Fruit fly (Drosophila melanogaster) whole organism, embryonic: Measurements from ENCODE around the gene dmrt11E.

Experiments
- Atf-2 ChIP-seq: fragments of 200-800 bp; sonication (Bioruptor generic); optimal IDR thresholded peaks from 2 replicates; lab custom pipeline; 2016; ENCODE audit warnings: missing biosample characterization, missing genetic modification characterization
- CG10321 ChIP-seq: fragments of 200-800 bp; sonication (Bioruptor generic); IDR thresholded peaks from 2 replicates; pipeline ENCODE4 v1.3.6; 2022; ENCODE audit warnings: missing biosample characterization, missing genetic modification characterization
- CG12299 ChIP-seq: fragments of 200-800 bp; sonication (Bioruptor generic); optimal IDR thresholded peaks from 2 replicates; lab custom pipeline; 2018; ENCODE audit warnings: missing biosample characterization, mild to moderate bottlenecking, missing genetic modification characterization
- CG15479 ChIP-seq: fragments of 200-800 bp; sonication (Bioruptor generic); optimal IDR thresholded peaks from 3 replicates; lab custom pipeline; 2019; ENCODE audit warnings: missing biosample characterization, mild to moderate bottlenecking, missing genetic modification characterization, moderate library complexity
- CG15696 ChIP-seq: fragments of 200-800 bp; sonication (Bioruptor generic); optimal IDR thresholded peaks from 2 replicates; lab custom pipeline; 2019; ENCODE audit warnings: missing biosample characterization, mild to moderate bottlenecking, missing genetic modification characterization, moderate library complexity
- CG17361 ChIP-seq: fragments of 200-800 bp; sonication (Bioruptor generic); IDR thresholded peaks from 3 replicates; pipeline ENCODE4 v1.3.6; 2022; ENCODE audit warnings: missing biosample characterization, missing genetic modification characterization
- CG17568 ChIP-seq: fragments of 200-800 bp; sonication (Bioruptor generic); optimal IDR thresholded peaks from 2 replicates; lab custom pipeline; 2018; ENCODE audit warnings: missing biosample characterization, mild to moderate bottlenecking, missing genetic modification characterization, moderate library complexity
- CG17612 ChIP-seq: fragments of 200-800 bp; sonication (Bioruptor generic); IDR thresholded peaks from 2 replicates; pipeline ENCODE4 v1.3.6; 2022; ENCODE audit warnings: missing biosample characterization, missing genetic modification characterization
- CG18599 ChIP-seq: fragments of 200-800 bp; sonication (Bioruptor generic); optimal IDR thresholded peaks from 3 replicates; lab custom pipeline; 2017; ENCODE audit warnings: missing biosample characterization, missing genetic modification characterization, mild to moderate bottlenecking, moderate library complexity, missing genetic modification reagents
- CG2129 ChIP-seq: fragments of 200-800 bp; sonication (Bioruptor generic); IDR thresholded peaks from 2 replicates; pipeline ENCODE4 v1.3.6; 2022; ENCODE audit warnings: missing biosample characterization, missing genetic modification characterization; ENCODE audit not compliant: partially characterized antibody
- CG2678 ChIP-seq: fragments of 200-800 bp; sonication (Bioruptor generic); optimal IDR thresholded peaks from 3 replicates; lab custom pipeline; 2019; ENCODE audit warnings: missing biosample characterization, mild to moderate bottlenecking, missing genetic modification characterization, moderate library complexity
- CG32767 ChIP-seq: fragments of 200-800 bp; sonication (Bioruptor generic); IDR thresholded peaks from 2 replicates; pipeline ENCODE4 v1.3.6; 2022; ENCODE audit warnings: missing biosample characterization, missing genetic modification characterization
- CG3281 ChIP-seq: fragments of 200-800 bp; sonication (Bioruptor generic); optimal IDR thresholded peaks from 3 replicates; lab custom pipeline; 2017; ENCODE audit warnings: missing biosample characterization, mild to moderate bottlenecking, missing genetic modification characterization
- CG34376 ChIP-seq: fragments of 200-800 bp; sonication (Bioruptor generic); optimal IDR thresholded peaks from 2 replicates; lab custom pipeline; 2018; ENCODE audit warnings: missing biosample characterization, mild to moderate bottlenecking, missing genetic modification characterization
- CG5180 ChIP-seq: fragments of 200-800 bp; sonication (Bioruptor generic); optimal IDR thresholded peaks from 3 replicates; lab custom pipeline; 2017; ENCODE audit warnings: missing biosample characterization, missing genetic modification characterization, mild to moderate bottlenecking, moderate library complexity, missing genetic modification reagents
- CG6854 ChIP-seq: fragments of 200-800 bp; sonication (Bioruptor generic); optimal IDR thresholded peaks from 3 replicates; lab custom pipeline; 2017; ENCODE audit warnings: missing biosample characterization, mild to moderate bottlenecking, missing genetic modification characterization
- CG7357 ChIP-seq: fragments of 200-800 bp; sonication (Bioruptor generic); IDR thresholded peaks from 3 replicates; pipeline ENCODE4 v1.3.6; 2022; ENCODE audit warnings: missing biosample characterization, missing genetic modification characterization
- CG7556 ChIP-seq: fragments of 200-800 bp; sonication (Bioruptor generic); optimal IDR thresholded peaks from 2 replicates; lab custom pipeline; 2017; ENCODE audit warnings: missing biosample characterization, mild to moderate bottlenecking, missing genetic modification characterization
- CG9797 ChIP-seq: fragments of 200-800 bp; sonication (Bioruptor generic); optimal IDR thresholded peaks from 3 replicates; lab custom pipeline; 2018; ENCODE audit warnings: missing biosample characterization, mild to moderate bottlenecking, missing genetic modification characterization
- CG9817 ChIP-seq: fragments of 200-800 bp; sonication (Bioruptor generic); optimal IDR thresholded peaks from 2 replicates; lab custom pipeline; 2018; ENCODE audit warnings: missing biosample characterization, mild to moderate bottlenecking, missing genetic modification characterization, moderate library complexity
- Camta ChIP-seq: fragments of 200-800 bp; sonication (Bioruptor generic); optimal IDR thresholded peaks from 2 replicates; lab custom pipeline; 2016; ENCODE audit warnings: missing biosample characterization, missing genetic modification characterization
- CrebB ChIP-seq: fragments of 200-800 bp; sonication (Bioruptor generic); optimal IDR thresholded peaks from 3 replicates; lab custom pipeline; 2018; ENCODE audit warnings: missing biosample characterization, mild to moderate bottlenecking, missing genetic modification characterization
- Dfd ChIP-seq, 2 experiments: fragments of >200 bp; optimal IDR thresholded peaks; 2 replicates each; lab custom pipeline; 2017; ENCODE audit warnings: missing biosample characterization in 2 of 2, missing genetic modification characterization in 2 of 2
- Dip3 ChIP-seq: fragments of 200-800 bp; sonication (Bioruptor generic); optimal IDR thresholded peaks from 3 replicates; lab custom pipeline; 2016; ENCODE audit warnings: missing biosample characterization, missing genetic modification characterization
- E2f1 ChIP-seq: fragments of 200-800 bp; sonication (Bioruptor generic); IDR thresholded peaks from 2 replicates; pipeline ENCODE4 v1.3.6; 2022; ENCODE audit warnings: missing biosample characterization, missing genetic modification characterization
- ERR ChIP-seq: fragments of 200-800 bp; sonication (Bioruptor generic); optimal IDR thresholded peaks from 2 replicates; lab custom pipeline; 2016; ENCODE audit warnings: missing biosample characterization, missing genetic modification characterization
- HHEX ChIP-seq: fragments of 200-800 bp; sonication (Bioruptor generic); optimal IDR thresholded peaks from 3 replicates; lab custom pipeline; 2017; ENCODE audit warnings: missing biosample characterization, mild to moderate bottlenecking, missing genetic modification characterization, missing genetic modification reagents
- Hr51 ChIP-seq, 2 experiments: fragments of 200-800 bp; sonication (Bioruptor generic); optimal IDR thresholded peaks; 2 replicates in 1 of 2; 3 replicates in 1 of 2; lab custom pipeline; 2016 to 2018; ENCODE audit warnings: missing biosample characterization in 2 of 2, missing genetic modification characterization in 2 of 2, mild to moderate bottlenecking in 1 of 2, moderate library complexity in 1 of 2
- Hsf ChIP-seq: fragments of 200-800 bp; sonication (Bioruptor generic); optimal IDR thresholded peaks from 3 replicates; lab custom pipeline; 2016; ENCODE audit warnings: missing biosample characterization, missing genetic modification characterization
- Nf-YC ChIP-seq: fragments of 200-800 bp; optimal IDR thresholded peaks from 3 replicates; lab custom pipeline; 2019; ENCODE audit warnings: missing biosample characterization, mild to moderate bottlenecking, missing genetic modification characterization, moderate library complexity
- abd-A ChIP-seq: fragments of 200-800 bp; sonication (Bioruptor generic); optimal IDR thresholded peaks from 3 replicates; lab custom pipeline; 2019; ENCODE audit warnings: missing biosample characterization, mild to moderate bottlenecking, missing genetic modification characterization, moderate library complexity
- ara ChIP-seq: fragments of 200-800 bp; sonication (Bioruptor generic); IDR thresholded peaks from 2 replicates; pipeline ENCODE4 v1.3.6; 2022; ENCODE audit warnings: missing biosample characterization, missing genetic modification characterization
- br ChIP-seq: fragments of >200 bp; optimal IDR thresholded peaks from 2 replicates; lab custom pipeline; 2017
- cg ChIP-seq: fragments of 200-800 bp; sonication (Bioruptor generic); optimal IDR thresholded peaks from 3 replicates; lab custom pipeline; 2019; ENCODE audit warnings: missing biosample characterization, mild to moderate bottlenecking, missing genetic modification characterization, moderate library complexity
- corto ChIP-seq: fragments of 200-800 bp; sonication (Bioruptor generic); optimal IDR thresholded peaks from 2 replicates; lab custom pipeline; 2016; ENCODE audit warnings: missing biosample characterization, mild to moderate bottlenecking, missing genetic modification characterization, moderate library complexity
- croc ChIP-seq: fragments of 200-800 bp; sonication (Bioruptor generic); conservative IDR thresholded peaks from 3 replicates; pipeline ENCODE4 v1.3.6; 2022; ENCODE audit warnings: missing biosample characterization, missing genetic modification characterization
- emc ChIP-seq: fragments of 200-800 bp; sonication (Bioruptor generic); optimal IDR thresholded peaks from 2 replicates; lab custom pipeline; 2016; ENCODE audit warnings: missing biosample characterization, missing genetic modification characterization
- en ChIP-seq: fragments of 200-800 bp; sonication (Bioruptor generic); optimal IDR thresholded peaks from 2 replicates; lab custom pipeline; 2016; ENCODE audit warnings: missing biosample characterization, missing genetic modification characterization
- fd102C ChIP-seq: fragments of 200-800 bp; sonication (Bioruptor generic); optimal IDR thresholded peaks from 2 replicates; lab custom pipeline; 2018; ENCODE audit warnings: missing biosample characterization, mild to moderate bottlenecking, missing genetic modification characterization, moderate library complexity
- fd96Cb ChIP-seq: fragments of 200-800 bp; sonication (Bioruptor generic); optimal IDR thresholded peaks from 2 replicates; lab custom pipeline; 2018; ENCODE audit warnings: missing biosample characterization, mild to moderate bottlenecking, missing genetic modification characterization, moderate library complexity
- hth ChIP-seq: fragments of >200 bp; optimal IDR thresholded peaks from 2 replicates; lab custom pipeline; 2017; ENCODE audit warnings: inconsistent platforms
- phol ChIP-seq: fragments of 200-800 bp; sonication (Bioruptor generic); optimal IDR thresholded peaks from 3 replicates; lab custom pipeline; 2018; ENCODE audit warnings: missing biosample characterization, mild to moderate bottlenecking, missing genetic modification characterization, moderate library complexity
- scrt ChIP-seq: fragments of 200-800 bp; sonication (Bioruptor generic); optimal IDR thresholded peaks from 2 replicates; lab custom pipeline; 2018; ENCODE audit warnings: missing biosample characterization, mild to moderate bottlenecking, missing genetic modification characterization, moderate library complexity
- sens ChIP-seq: fragments of 200-800 bp; sonication (Bioruptor generic); peaks from one replicate; lab custom pipeline; 2016; ENCODE audit warnings: missing biosample characterization, missing genetic modification characterization
- shn ChIP-seq: fragments of 200-800 bp; sonication (Bioruptor generic); optimal IDR thresholded peaks from 3 replicates; lab custom pipeline; 2016; ENCODE audit warnings: missing biosample characterization, missing genetic modification characterization
- ssp ChIP-seq: fragments of 200-800 bp; sonication (Bioruptor generic); IDR thresholded peaks from 2 replicates; pipeline ENCODE4 v1.3.6; 2022; ENCODE audit warnings: missing biosample characterization, missing genetic modification characterization
- sug ChIP-seq: fragments of 200-800 bp; optimal IDR thresholded peaks from 2 replicates; lab custom pipeline; 2019; ENCODE audit warnings: missing biosample characterization, mild to moderate bottlenecking, missing genetic modification characterization, moderate library complexity
- toy ChIP-seq: fragments of 200-800 bp; sonication (Bioruptor generic); IDR thresholded peaks from 2 replicates; pipeline ENCODE4 v1.3.6; 2022; ENCODE audit warnings: missing biosample characterization, missing genetic modification characterization
- wdn ChIP-seq: fragments of 200-800 bp; sonication (Bioruptor generic); IDR thresholded peaks from 2 replicates; pipeline ENCODE4 v1.3.6; 2022; ENCODE audit warnings: missing biosample characterization, missing genetic modification characterization
- wek ChIP-seq: fragments of 200-800 bp; sonication (Bioruptor generic); optimal IDR thresholded peaks from 3 replicates; lab custom pipeline; 2018; ENCODE audit warnings: missing biosample characterization, mild to moderate bottlenecking, missing genetic modification characterization, moderate library complexity
- zen2 ChIP-seq: fragments of 200-800 bp; sonication (Bioruptor generic); IDR thresholded peaks from 3 replicates; pipeline ENCODE4 v1.3.6; 2022; ENCODE audit warnings: missing biosample characterization, missing genetic modification characterization; ENCODE audit not compliant: partially characterized antibody

dmrt11E gene

dm6 chrX:13319376-13319883 is 48.6 kb upstream of the dmrt11E start (continued):
- TF ChIP-seq CG2129 (GFP tag; lab: Robert Waterston, UW) (no peak), CG3281 (GFP tag; lab: Kevin White, UChicago) (peak; percentile 60), corto (GFP tag; lab: Kevin White, UChicago) (no peak), Dfd (GFP tag; optimal IDR thresholded peaks at IDR 0.05; lab: Kevin White, UChicago) (no peak), CG15479 (GFP tag; lab: Kevin White, UChicago) (no peak), scrt (GFP tag; lab: Kevin White, UChicago) (peak; percentile 8), shn (no peak), sug (tag; lab: Kevin White, UChicago) (peak; percentile 43), ssp (GFP tag; lab: Robert Waterston, UW) (no peak), sens (GFP tag; lab: Kevin White, UChicago) (peak; percentile 50), ERR (GFP tag; lab: Kevin White, UChicago) (no peak), CG17612 (GFP tag; lab: Robert Waterston, UW) (no peak), CG7357 (GFP tag; lab: Robert Waterston, UW) (no peak), cg (GFP tag; lab: Kevin White, UChicago) (no peak), CG18599 (GFP tag; lab: Kevin White, UChicago) (peak; percentile 63), CG7556 (GFP tag; lab: Kevin White, UChicago) (peak; percentile 31), CG9797 (GFP tag; lab: Kevin White, UChicago) (no peak), en (GFP tag; lab: Kevin White, UChicago) (no peak), CG10321 (GFP tag; lab: Robert Waterston, UW) (no peak), Nf-YC (tag; lab: Kevin White, UChicago) (peak; percentile 61), phol (tag; lab: Kevin White, UChicago) (peak; percentile 22), HHEX (peak; percentile 42), CG15696 (tag; lab: Kevin White, UChicago) (no peak), CG6854 (peak; percentile 29), CG17568 (GFP tag; lab: Kevin White, UChicago) (no peak), E2f1 (GFP tag; lab: Robert Waterston, UW) (peak; percentile 8; the same call in 1 of the 2 replicates), abd-A (tag; lab: Kevin White, UChicago) (peak; percentile 22), CrebB (tag; lab: Kevin White, UChicago) (no peak), zen2 (GFP tag; lab: Robert Waterston, UW) (no peak), Camta (GFP tag; lab: Kevin White, UChicago) (no peak), toy (GFP tag; lab: Robert Waterston, UW) (no peak), hth (lab: Kevin White, UChicago) (no peak), emc (no peak), CG9817 (tag; lab: Kevin White, UChicago) (no peak), wdn (no peak), croc (GFP tag; lab: Robert Waterston, UW) (no peak), fd102C (GFP tag; lab: Kevin White, UChicago) (no peak), CG17361 (GFP tag; lab: Robert Waterston, UW) (peak; percentile 59; the same call in 2 of the 3 replicates), CG32767 (GFP tag; lab: Robert Waterston, UW) (no peak), Dip3 (GFP tag; lab: Kevin White, UChicago) (no peak), Atf-2 (GFP tag; lab: Kevin White, UChicago) (no peak), CG5180 (GFP tag; lab: Kevin White, UChicago) (peak; percentile 22), ara (GFP tag; lab: Robert Waterston, UW) (no peak), fd96Cb (tag; lab: Kevin White, UChicago) (no peak), CG34376 (peak; percentile 3), wek (no peak), CG12299 (peak; percentile 3), br (lab: Kevin White, UChicago) (no peak), Hr51 (GFP tag; optimal IDR thresholded peaks at IDR 0.05; lab: Kevin White, UChicago) (peak in 1 of 2 experiments; percentile 58), CG2678 (tag; lab: Kevin White, UChicago) (peak; percentile 73), Hsf (GFP tag; lab: Kevin White, UChicago) (no peak)
